Worm (Caenorhabditis elegans) whole organism, early embryonic: ENCODE measurements around the gene cpsf-4.

ENCODE experiments used
- aly-1 ChIP-seq: sonication (generic microtip); optimal IDR thresholded peaks from 2 replicates; lab custom pipeline; 2016; ENCODE audit warnings: missing genetic modification characterization, missing compliant biosample characterization
- ama-1 ChIP-seq: fragments of 150-350 bp; optimal IDR thresholded peaks from 2 replicates; lab custom pipeline; 2014
- ets-7 ChIP-seq: sonication (generic microtip); optimal IDR thresholded peaks from 2 replicates; lab custom pipeline; 2016; ENCODE audit warnings: missing genotype, missing genetic modification characterization, missing compliant biosample characterization
- flt-1 ChIP-seq: fragments of 200-800 bp; sonication (Bioruptor generic); IDR thresholded peaks from 2 replicates; pipeline ENCODE4 v1.3.6; 2022; ENCODE audit warnings: missing genetic modification characterization, missing compliant biosample characterization
- hmbx-1 ChIP-seq: sonication (generic microtip); optimal IDR thresholded peaks from 2 replicates; lab custom pipeline; 2016; ENCODE audit warnings: mild to moderate bottlenecking, missing genetic modification characterization, missing compliant biosample characterization
- hmg-4 ChIP-seq: fragments of 200-800 bp; sonication (Bioruptor generic); optimal IDR thresholded peaks from 2 replicates; lab custom pipeline; 2018; ENCODE audit warnings: mild to moderate bottlenecking, missing genetic modification characterization, missing compliant biosample characterization
- hnd-1 ChIP-seq: sonication (generic microtip); optimal IDR thresholded peaks from 2 replicates; lab custom pipeline; 2016; ENCODE audit warnings: missing genetic modification characterization, missing compliant biosample characterization
- pes-1 ChIP-seq: fragments of 200-800 bp; sonication (Bioruptor generic); IDR thresholded peaks from 2 replicates; pipeline ENCODE4 v1.3.6; 2022; ENCODE audit warnings: missing genetic modification reagents, missing genetic modification characterization, missing compliant biosample characterization
- tbx-11 ChIP-seq: fragments of 200-800 bp; sonication (Bioruptor generic); IDR thresholded peaks from 2 replicates; pipeline ENCODE4 v1.3.6; 2022; ENCODE audit warnings: missing genetic modification characterization, missing compliant biosample characterization

DNA sequence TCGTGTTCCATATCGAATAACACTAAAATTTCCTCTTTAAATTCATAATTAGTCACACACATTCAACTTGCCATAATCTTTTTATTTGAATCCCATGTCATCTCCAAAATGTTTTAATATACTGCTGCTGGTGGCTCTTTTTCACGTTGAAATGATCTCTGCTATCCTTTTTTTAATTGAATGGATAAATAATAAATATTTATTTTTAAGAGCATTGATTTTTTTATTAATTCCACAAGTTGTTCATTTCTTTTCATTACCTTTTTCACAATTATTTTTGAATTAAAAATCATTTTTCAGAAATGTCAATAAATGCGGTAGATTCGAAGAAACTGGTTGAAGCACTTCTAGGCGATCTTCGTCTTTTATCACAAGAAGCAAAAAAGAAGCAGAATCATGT lies 3.2 kb upstream of the cpsf-4 start, which contains the start of gene mon-2:
- no peak for TF ChIP-seq ama-1 (lab: Kevin White, UChicago)
- TF ChIP-seq aly-1 (tag; lab: Kevin White, UChicago): no peak
- no peak for TF ChIP-seq ets-7 (tag; lab: Kevin White, UChicago)
- TF ChIP-seq hnd-1 (tag; lab: Kevin White, UChicago): no peak
- no peak for TF ChIP-seq tbx-11
- no peak for TF ChIP-seq flt-1
- TF ChIP-seq hmbx-1 (tag; lab: Kevin White, UChicago): no peak
- no peak for TF ChIP-seq hmg-4
- TF ChIP-seq pes-1 (GFP tag; lab: Robert Waterston, UW): no peak
